Worm (Caenorhabditis elegans) whole organism, young adult: Measurements from ENCODE around the gene sec-6.
"Not testable (repeated sequence)": the region's sequence is repeated elsewhere in the genome, so short reads cannot be mapped to it uniquely, and the experiment has no call there.

Experiments used
- B0336.3 ChIP-seq: fragments of 200-800 bp; sonication (Bioruptor generic); IDR thresholded peaks from 2 replicates; pipeline ENCODE4 v1.3.6; 2022; ENCODE audit warnings: missing genetic modification characterization, missing compliant biosample characterization
- C06A6.2 ChIP-seq: fragments of 200-800 bp; sonication (Bioruptor generic); conservative IDR thresholded peaks from 2 replicates; pipeline ENCODE4 v1.3.6; 2022; ENCODE audit warnings: missing genetic modification characterization, missing compliant biosample characterization
- C17E4.6 ChIP-seq: fragments of 200-800 bp; sonication (Bioruptor generic); IDR thresholded peaks from 2 replicates; pipeline ENCODE4 v1.3.6; 2022; ENCODE audit warnings: missing genetic modification reagents, missing genetic modification characterization, missing compliant biosample characterization
- D2030.7 ChIP-seq: fragments of 200-800 bp; sonication (Bioruptor generic); IDR thresholded peaks from 2 replicates; pipeline ENCODE4 v1.3.6; 2022; ENCODE audit warnings: missing genetic modification reagents, missing genetic modification characterization, missing compliant biosample characterization
- F33H1.4 ChIP-seq: fragments of 200-800 bp; sonication (Bioruptor generic); IDR thresholded peaks from 2 replicates; pipeline ENCODE4 v1.3.6; 2022; ENCODE audit warnings: missing genetic modification reagents, missing genetic modification characterization, missing compliant biosample characterization
- F37B4.10 ChIP-seq: fragments of 200-800 bp; sonication (Bioruptor generic); IDR thresholded peaks from 2 replicates; pipeline ENCODE4 v1.3.6; 2022; ENCODE audit warnings: missing genetic modification characterization, missing compliant biosample characterization
- F39B2.1 ChIP-seq: fragments of 200-800 bp; sonication (Bioruptor generic); IDR thresholded peaks from 2 replicates; pipeline ENCODE4 v1.3.6; 2022; ENCODE audit warnings: missing genetic modification reagents, missing genetic modification characterization, missing compliant biosample characterization
- F49E8.2 ChIP-seq: sonication (generic microtip); optimal IDR thresholded peaks from 3 replicates; lab custom pipeline; 2017; ENCODE audit warnings: missing genetic modification characterization, mild to moderate bottlenecking, missing compliant biosample characterization, antibody characterized with exemption, moderate library complexity; ENCODE audit not compliant: insufficient read depth
- F55B11.4 ChIP-seq: sonication (generic microtip); optimal IDR thresholded peaks from 2 replicates; lab custom pipeline; 2016; ENCODE audit warnings: missing compliant biosample characterization, missing genetic modification characterization, borderline replicate concordance; ENCODE audit not compliant: insufficient read depth
- F57C9.4 ChIP-seq: sonication (generic microtip); optimal IDR thresholded peaks from 2 replicates; lab custom pipeline; 2017; ENCODE audit warnings: mild to moderate bottlenecking, missing genetic modification characterization, missing compliant biosample characterization
- K11D2.4 ChIP-seq: fragments of 200-800 bp; sonication (Bioruptor generic); IDR thresholded peaks from 2 replicates; pipeline ENCODE4 v1.3.6; 2022; ENCODE audit warnings: missing genetic modification reagents, missing genetic modification characterization, missing compliant biosample characterization
- Y53G8AR.9 ChIP-seq: fragments of 200-800 bp; sonication (Bioruptor generic); conservative IDR thresholded peaks from 2 replicates; pipeline ENCODE4 v1.3.6; 2022; ENCODE audit warnings: missing genetic modification reagents, missing genetic modification characterization, missing compliant biosample characterization
- Y56A3A.18 ChIP-seq: fragments of 200-800 bp; sonication (Bioruptor generic); IDR thresholded peaks from 2 replicates; pipeline ENCODE4 v1.3.6; 2022; ENCODE audit warnings: missing genetic modification reagents, missing genetic modification characterization, missing compliant biosample characterization
- aptf-2 ChIP-seq: fragments of 200-800 bp; sonication (Bioruptor generic); conservative IDR thresholded peaks from 2 replicates; pipeline ENCODE4 v1.3.6; 2022; ENCODE audit warnings: missing genetic modification reagents, missing genetic modification characterization, missing compliant biosample characterization
- attf-5 ChIP-seq: fragments of 200-800 bp; sonication (Bioruptor generic); optimal IDR thresholded peaks from 2 replicates; lab custom pipeline; 2018; ENCODE audit warnings: mild to moderate bottlenecking, missing genetic modification characterization, missing compliant biosample characterization
- attf-6 ChIP-seq: fragments of 200-800 bp; sonication (Bioruptor generic); IDR thresholded peaks from 2 replicates; pipeline ENCODE4 v1.3.6; 2022; ENCODE audit warnings: missing genetic modification reagents, missing genetic modification characterization, missing compliant biosample characterization
- cebp-1 ChIP-seq, 2 experiments: fragments of 200-800 bp in 1 of 2; sonication (Bioruptor generic) in 1 of 2; sonication (generic microtip) in 1 of 2; IDR thresholded peaks in 1 of 2; optimal IDR thresholded peaks in 1 of 2; 2 replicates each; pipeline versions ENCODE4 v1.3.6 to Lab custom; 2017 to 2022; ENCODE audit warnings: missing compliant biosample characterization in 2 of 2, missing genetic modification characterization in 2 of 2, mild to moderate bottlenecking in 1 of 2, missing genetic modification reagents in 1 of 2, moderate library complexity in 1 of 2
- cebp-2 ChIP-seq: fragments of 200-800 bp; sonication (Bioruptor generic); IDR thresholded peaks from 2 replicates; pipeline ENCODE4 v1.3.6; 2022; ENCODE audit warnings: missing genetic modification characterization, missing compliant biosample characterization
- ceh-100 ChIP-seq: fragments of 200-800 bp; sonication (Bioruptor generic); IDR thresholded peaks from 2 replicates; pipeline ENCODE4 v1.3.6; 2022; ENCODE audit warnings: missing genetic modification reagents, missing genetic modification characterization, missing compliant biosample characterization
- ceh-40 ChIP-seq: fragments of 200-800 bp; sonication (Bioruptor generic); IDR thresholded peaks from 2 replicates; pipeline ENCODE4 v1.3.6; 2022; ENCODE audit warnings: missing genetic modification characterization, missing compliant biosample characterization
- ceh-79 ChIP-seq: sonication (generic microtip); optimal IDR thresholded peaks from 2 replicates; lab custom pipeline; 2017; ENCODE audit warnings: mild to moderate bottlenecking, missing genetic modification characterization, missing compliant biosample characterization
- ceh-91 ChIP-seq: fragments of 200-800 bp; sonication (Bioruptor generic); IDR thresholded peaks from 2 replicates; pipeline ENCODE4 v1.3.6; 2022; ENCODE audit warnings: missing genetic modification reagents, missing genetic modification characterization, missing compliant biosample characterization
- dox-1 ChIP-seq: fragments of 200-800 bp; sonication (Bioruptor generic); IDR thresholded peaks from 2 replicates; pipeline ENCODE4 v1.3.6; 2022; ENCODE audit warnings: missing genetic modification reagents, missing genetic modification characterization, missing compliant biosample characterization
- egrh-3 ChIP-seq: fragments of 200-800 bp; sonication (Bioruptor generic); IDR thresholded peaks from 2 replicates; pipeline ENCODE4 v1.3.6; 2022; ENCODE audit warnings: missing genetic modification reagents, missing genetic modification characterization, missing compliant biosample characterization
- ekl-4 ChIP-seq: fragments of 200-800 bp; sonication (Bioruptor generic); IDR thresholded peaks from 2 replicates; pipeline ENCODE4 v1.3.6; 2022; ENCODE audit warnings: missing genetic modification reagents, missing genetic modification characterization, missing compliant biosample characterization
- hmg-1.2 ChIP-seq: fragments of 200-800 bp; sonication (Bioruptor generic); IDR thresholded peaks from 2 replicates; pipeline ENCODE4 v1.3.6; 2022; ENCODE audit warnings: missing genetic modification reagents, missing genetic modification characterization, missing compliant biosample characterization
- lag-1 ChIP-seq: fragments of 200-800 bp; sonication (Bioruptor generic); IDR thresholded peaks from 2 replicates; pipeline ENCODE4 v1.3.6; 2022; ENCODE audit warnings: missing genetic modification reagents, missing genetic modification characterization, missing compliant biosample characterization
- let-607 ChIP-seq, 2 experiments: fragments of 200-800 bp in 1 of 2; sonication (Bioruptor generic) in 1 of 2; sonication (generic microtip) in 1 of 2; optimal IDR thresholded peaks; 2 replicates each; lab custom pipeline; 2016 to 2018; ENCODE audit warnings: mild to moderate bottlenecking in 2 of 2, missing compliant biosample characterization in 2 of 2, missing genetic modification characterization in 2 of 2, moderate library complexity in 2 of 2, missing genotype in 1 of 2
- lin-26 ChIP-seq: fragments of 200-800 bp; sonication (Bioruptor generic); IDR thresholded peaks from 2 replicates; pipeline ENCODE4 v1.3.6; 2022; ENCODE audit warnings: missing genetic modification reagents, missing genetic modification characterization, missing compliant biosample characterization
- lin-40 ChIP-seq: sonication (generic microtip); optimal IDR thresholded peaks from 2 replicates; lab custom pipeline; 2016; ENCODE audit warnings: missing genetic modification characterization, mild to moderate bottlenecking, missing compliant biosample characterization, missing genotype, missing genetic modification reagents
- madf-6 ChIP-seq: fragments of 200-800 bp; sonication (Bioruptor generic); IDR thresholded peaks from 2 replicates; pipeline ENCODE4 v1.3.6; 2022; ENCODE audit warnings: missing genetic modification reagents, missing genetic modification characterization, missing compliant biosample characterization
- mcd-1 ChIP-seq: fragments of 200-800 bp; sonication (Bioruptor generic); IDR thresholded peaks from 2 replicates; pipeline ENCODE4 v1.3.6; 2022; ENCODE audit warnings: missing genetic modification reagents, missing genetic modification characterization, missing compliant biosample characterization
- mes-4 ChIP-seq: sonication (generic microtip); optimal IDR thresholded peaks from 2 replicates; lab custom pipeline; 2016; ENCODE audit warnings: missing genotype, missing genetic modification characterization, missing compliant biosample characterization
- nfyb-1 ChIP-seq: fragments of 200-800 bp; sonication (Bioruptor generic); IDR thresholded peaks from 2 replicates; pipeline ENCODE4 v1.3.6; 2022; ENCODE audit warnings: missing genetic modification reagents, missing genetic modification characterization, missing compliant biosample characterization
- nhr-179 ChIP-seq: sonication (generic microtip); optimal IDR thresholded peaks from 2 replicates; lab custom pipeline; 2016; ENCODE audit warnings: mild to moderate bottlenecking, missing genetic modification characterization, missing compliant biosample characterization
- pbrm-1 ChIP-seq: fragments of 200-800 bp; sonication (Bioruptor generic); IDR thresholded peaks from 2 replicates; pipeline ENCODE4 v1.3.6; 2022; ENCODE audit warnings: missing genetic modification reagents, missing genetic modification characterization, missing compliant biosample characterization
- pha-4 ChIP-seq: fragments of 150-350 bp; sonication (generic microtip); optimal IDR thresholded peaks from 2 replicates; lab custom pipeline; 2014; ENCODE audit warnings: missing biosample characterization, missing genetic modification reagents, missing genetic modification characterization
- repo-1 ChIP-seq: sonication (generic microtip); optimal IDR thresholded peaks from 2 replicates; lab custom pipeline; 2017; ENCODE audit warnings: mild to moderate bottlenecking, missing genetic modification characterization, missing compliant biosample characterization
- rpc-1 ChIP-seq, 2 experiments: fragments of 150-350 bp in 1 of 2; sonication (generic microtip) in 1 of 2; optimal IDR thresholded peaks; 2 replicates each; lab custom pipeline; 2014 to 2018; ENCODE audit warnings: missing biosample characterization in 1 of 2, missing genetic modification characterization in 1 of 2, missing genetic modification reagents in 1 of 2, missing genotype in 1 of 2
- sea-2 ChIP-seq: fragments of 200-800 bp; sonication (Bioruptor generic); IDR thresholded peaks from 2 replicates; pipeline ENCODE4 v1.3.6; 2022; ENCODE audit warnings: missing genetic modification characterization, missing compliant biosample characterization

The sec-6 gene

ce11 chrII:5346350-5346749 lies 13.0 kb upstream of the sec-6 start (continued):
- TF ChIP-seq aptf-2 (GFP tag; lab: Robert Waterston, UW) (peak; percentile 61; the same call in 1 of the 2 replicates), ekl-4 (GFP tag; lab: Robert Waterston, UW) (peak; percentile 95), ceh-91 (GFP tag; lab: Robert Waterston, UW) (peak; percentile 87), nfyb-1 (GFP tag; lab: Robert Waterston, UW) (peak; percentile 95), sea-2 (GFP tag; lab: Robert Waterston, UW) (0 out of 2 replicates have a peak, but pooled peaks have one; percentile 50)

- TF ChIP-seq ceh-100 (GFP tag; lab: Robert Waterston, UW) (peak; percentile 83), C17E4.6 (GFP tag; lab: Robert Waterston, UW) (peak; percentile 62; the same call in 1 of the 2 replicates), dox-1 (peak; percentile 93), ekl-4 (GFP tag; lab: Robert Waterston, UW) (peak; percentile 52; the same call in 1 of the 2 replicates), egrh-3 (GFP tag; lab: Robert Waterston, UW) (peak; percentile 42), D2030.7 (GFP tag; lab: Robert Waterston, UW) (peak; percentile 60), nfyb-1 (GFP tag; lab: Robert Waterston, UW) (peak; percentile 72; the same call in 1 of the 2 replicates), pbrm-1 (peak; percentile 68; the same call in 1 of the 2 replicates), K11D2.4 (peak; percentile 12; the same call in 1 of the 2 replicates), Y53G8AR.9 (GFP tag; lab: Robert Waterston, UW) (0 out of 2 replicates have a peak, but pooled peaks have one; percentile 41), hmg-1.2 (GFP tag; lab: Robert Waterston, UW) (peak; percentile 44; the same call in 1 of the 2 replicates), mcd-1 (GFP tag; lab: Robert Waterston, UW) (peak; percentile 83), F33H1.4 (GFP tag; lab: Robert Waterston, UW) (peak; percentile 19; the same call in 1 of the 2 replicates), madf-6 (peak; percentile 30; the same call in 1 of the 2 replicates), C06A6.2 (GFP tag; lab: Robert Waterston, UW) (peak; percentile 97), lin-26 (GFP tag; lab: Robert Waterston, UW) (0 out of 2 replicates have a peak, but pooled peaks have one; percentile 35), cebp-1 (GFP tag; IDR thresholded peaks at IDR 0.05; lab: Robert Waterston, UW) (peak; percentile 24; the same call in 1 of the 2 replicates)
- TF ChIP-seq cebp-1 (tag; optimal IDR thresholded peaks at IDR 0.05; lab: Kevin White, UChicago), result not testable (repeated sequence)
- TF ChIP-seq, all 124 proteins: peak for 17; not testable (repeated sequence) for 107
Measured at ce11 chrII:5350357-5350756, 9.0 kb upstream of the sec-6 start, which contains the start of gene F09E5.8. Gene F09E5.8 (plus strand): TSS chrII:5350669.

DNA sequence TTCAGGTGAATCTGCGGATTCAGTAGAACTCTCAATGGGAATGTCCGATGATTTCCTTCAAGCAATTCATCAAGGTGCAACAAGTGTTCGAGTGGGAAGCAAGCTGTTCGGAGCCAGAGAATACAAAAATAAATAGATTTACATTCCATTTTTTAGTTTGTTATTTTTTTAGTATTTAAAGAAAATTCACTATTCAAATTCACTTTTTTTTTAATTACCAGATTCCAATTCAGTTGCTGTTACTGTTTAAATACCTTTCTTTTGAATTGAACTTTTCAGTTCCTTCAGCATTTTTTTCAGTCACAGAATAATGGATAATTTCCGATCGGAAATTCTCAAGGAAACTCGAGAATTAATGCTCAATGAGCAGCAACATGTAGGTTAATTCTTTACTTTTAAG lies 7.6 kb upstream of the sec-6 start, which contains the start of gene F09E5.7:
TSS of gene F09E5.7 (plus strand) at position 301 of the 400 bp plus-strand sequence.
- no peak for TF ChIP-seq Y53G8AR.9 (GFP tag; lab: Robert Waterston, UW)
- TF ChIP-seq F39B2.1 (GFP tag; lab: Robert Waterston, UW), result no peak
- no peak for TF ChIP-seq nfyb-1 (GFP tag; lab: Robert Waterston, UW)
- TF ChIP-seq lin-40 (tag; lab: Kevin White, UChicago), result no peak
- no peak for TF ChIP-seq F37B4.10 (GFP tag; lab: Robert Waterston, UW)
- TF ChIP-seq pha-4 (tag; lab: Kevin White, UChicago), result no peak
- TF ChIP-seq F57C9.4 (tag; lab: Kevin White, UChicago), result no peak
- TF ChIP-seq, all 124 proteins: peak for 0

DNA sequence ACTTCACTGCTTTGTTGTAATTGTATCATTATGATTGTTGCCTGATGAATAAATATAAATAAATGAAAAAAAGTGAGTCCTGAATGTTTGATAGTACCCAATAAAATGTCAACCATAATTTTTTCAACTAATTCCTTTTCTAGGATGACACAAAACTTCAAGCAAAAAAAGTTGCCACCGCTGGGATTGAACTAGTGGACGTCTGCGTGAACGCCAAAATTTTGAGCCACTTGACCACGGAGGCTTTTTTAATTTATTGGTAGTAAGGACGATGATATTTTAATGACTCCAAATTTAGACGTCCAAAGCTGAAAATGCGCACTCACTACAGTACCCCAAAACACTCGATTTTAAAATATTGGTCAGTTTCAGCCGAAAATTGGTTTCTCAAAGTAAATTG lies 5.7 kb upstream of the sec-6 start:
- TF ChIP-seq lin-26 (GFP tag; lab: Robert Waterston, UW) (peak; percentile 96), F55B11.4 (tag; lab: Kevin White, UChicago) (no peak), let-607 (tag; optimal IDR thresholded peaks at IDR 0.05; lab: Kevin White, UChicago) (peak; percentile 47 to 54), lag-1 (GFP tag; lab: Robert Waterston, UW) (no peak), B0336.3 (GFP tag; lab: Robert Waterston, UW) (peak; percentile 93), attf-6 (GFP tag; lab: Robert Waterston, UW) (peak; percentile 69), Y56A3A.18 (GFP tag; lab: Robert Waterston, UW) (peak; percentile 78), mes-4 (tag; lab: Kevin White, UChicago) (peak; percentile 78), F49E8.2 (tag; lab: Kevin White, UChicago) (peak; percentile 60), ceh-100 (GFP tag; lab: Robert Waterston, UW) (peak; percentile 65), F33H1.4 (GFP tag; lab: Robert Waterston, UW) (no peak), ceh-40 (peak; percentile 90), hmg-1.2 (GFP tag; lab: Robert Waterston, UW) (peak; percentile 48), rpc-1 (optimal IDR thresholded peaks at IDR 0.05; lab: Kevin White, UChicago) (peak; percentile 76), rpc-1 (tag; optimal IDR thresholded peaks at IDR 0.05; lab: Kevin White, UChicago) (peak; percentile 93), repo-1 (tag; lab: Kevin White, UChicago) (peak; percentile 86), egrh-3 (GFP tag; lab: Robert Waterston, UW) (no peak), nhr-179 (tag; lab: Kevin White, UChicago) (peak; percentile 43), attf-5 (GFP tag; lab: Kevin White, UChicago) (peak; percentile 65), ceh-79 (tag; lab: Kevin White, UChicago) (peak; percentile 78), cebp-2 (GFP tag; lab: Robert Waterston, UW) (0 out of 2 replicates have a peak, but pooled peaks have one; percentile 67)
